Worm (Caenorhabditis elegans) whole organism, mixed stage, embryonic: ENCODE results near the gene T04B8.1.

Experiments used
- blmp-1 ChIP-seq: fragments of 150-350 bp; optimal IDR thresholded peaks from 2 replicates; lab custom pipeline; 2014; ENCODE audit warnings: missing biosample characterization, missing genetic modification characterization
- cnd-1 ChIP-seq: fragments of 200-800 bp; sonication (Bioruptor generic); optimal IDR thresholded peaks from 2 replicates; lab custom pipeline; 2018; ENCODE audit warnings: mild to moderate bottlenecking, missing genetic modification characterization, missing compliant biosample characterization
- elt-3 ChIP-seq: fragments of 150-350 bp; optimal IDR thresholded peaks from 2 replicates; lab custom pipeline; 2014; ENCODE audit warnings: missing biosample characterization, missing genetic modification characterization
- flh-1 ChIP-seq: fragments of 200-800 bp; sonication (Bioruptor generic); optimal IDR thresholded peaks from 2 replicates; lab custom pipeline; 2018; ENCODE audit warnings: mild to moderate bottlenecking, missing genetic modification characterization, moderate library complexity, missing compliant biosample characterization
- ham-2 ChIP-seq: fragments of 200-800 bp; sonication (Bioruptor generic); optimal IDR thresholded peaks from 2 replicates; lab custom pipeline; 2018; ENCODE audit warnings: mild to moderate bottlenecking, missing genetic modification characterization, missing compliant biosample characterization
- nhr-237 ChIP-seq: fragments of 150-350 bp; optimal IDR thresholded peaks from 2 replicates; lab custom pipeline; 2014; ENCODE audit warnings: missing biosample characterization, missing genetic modification characterization
- pha-4 ChIP-seq: fragments of 150-350 bp; optimal IDR thresholded peaks from 2 replicates; lab custom pipeline; 2018; ENCODE audit warnings: missing biosample characterization, missing genetic modification reagents, missing genetic modification characterization
- snpc-4 ChIP-seq: fragments of 150-350 bp; optimal IDR thresholded peaks from 2 replicates; lab custom pipeline; 2014; ENCODE audit warnings: missing biosample characterization, missing genetic modification characterization
- unc-62 ChIP-seq: fragments of 150-350 bp; optimal IDR thresholded peaks from 2 replicates; lab custom pipeline; 2014; ENCODE audit warnings: missing biosample characterization, missing genetic modification reagents, missing genetic modification characterization

- TF ChIP-seq elt-3 (tag; lab: Kevin White, UChicago) (no peak), ham-2 (no peak), flh-1 (GFP tag; lab: Kevin White, UChicago) (no peak), cnd-1 (no peak), pha-4 (tag; lab: Kevin White, UChicago) (no peak), snpc-4 (no peak), nhr-237 (tag; lab: Kevin White, UChicago) (no peak), blmp-1 (no peak), unc-62 (no peak)
Measured at ce11 chrII:627913-628312, 6.2 kb upstream of the T04B8.1 start.
